Fruit fly (Drosophila melanogaster) whole organism: ENCODE measurements around the gene CG7300.

Source experiments
- CG8478 ChIP-seq: fragments of >200 bp; optimal IDR thresholded peaks from 2 replicates; lab custom pipeline; 2018; ENCODE audit warnings: inconsistent platforms
- Dll ChIP-seq: fragments of >200 bp; optimal IDR thresholded peaks from 2 replicates; lab custom pipeline; 2017
- EcR ChIP-seq, 2 experiments: fragments of >200 bp; optimal IDR thresholded peaks; 2 replicates each; lab custom pipeline; 2017; ENCODE audit warnings: missing biosample characterization in 2 of 2, missing genetic modification characterization in 2 of 2, missing genetic modification reagents in 2 of 2
- pan ChIP-seq: fragments of >200 bp; optimal IDR thresholded peaks from 2 replicates; lab custom pipeline; 2017
- psq ChIP-seq: fragments of >200 bp; optimal IDR thresholded peaks from 2 replicates; lab custom pipeline; 2017
- usp ChIP-seq: fragments of >200 bp; optimal IDR thresholded peaks from 2 replicates; lab custom pipeline; 2017; ENCODE audit warnings: missing biosample characterization, missing genetic modification characterization, mixed read lengths

CG7300 gene

DNA sequence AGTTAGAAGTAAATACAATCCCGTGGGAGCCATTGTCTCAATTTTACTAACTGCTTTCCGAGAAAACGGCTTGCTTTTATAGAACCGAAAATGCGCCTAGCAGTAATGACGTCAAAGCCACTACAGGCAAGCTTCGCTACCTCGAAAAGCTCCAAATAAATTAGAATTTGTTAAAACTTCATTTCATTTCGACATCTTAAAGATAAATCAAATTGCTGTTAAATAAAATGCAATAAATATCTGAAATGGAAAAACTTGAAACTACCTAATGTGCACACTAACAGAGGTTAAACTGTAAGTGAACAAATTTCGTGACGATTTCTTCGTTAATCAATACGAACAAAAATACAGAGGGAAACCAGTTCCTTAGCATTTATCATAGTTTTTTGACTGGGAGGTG lies at the start of gene CG7300:
CG7300 (minus strand) TSS at position 52 of the 400 bp plus-strand sequence.
- TF ChIP-seq CG8478 (lab: Kevin White, UChicago) (no peak), EcR (GFP tag; optimal IDR thresholded peaks at IDR 0.05; lab: Kevin White, UChicago) (no peak), usp (GFP tag; lab: Kevin White, UChicago) (no peak), pan (lab: Kevin White, UChicago) (no peak), psq (lab: Kevin White, UChicago) (no peak)

DNA sequence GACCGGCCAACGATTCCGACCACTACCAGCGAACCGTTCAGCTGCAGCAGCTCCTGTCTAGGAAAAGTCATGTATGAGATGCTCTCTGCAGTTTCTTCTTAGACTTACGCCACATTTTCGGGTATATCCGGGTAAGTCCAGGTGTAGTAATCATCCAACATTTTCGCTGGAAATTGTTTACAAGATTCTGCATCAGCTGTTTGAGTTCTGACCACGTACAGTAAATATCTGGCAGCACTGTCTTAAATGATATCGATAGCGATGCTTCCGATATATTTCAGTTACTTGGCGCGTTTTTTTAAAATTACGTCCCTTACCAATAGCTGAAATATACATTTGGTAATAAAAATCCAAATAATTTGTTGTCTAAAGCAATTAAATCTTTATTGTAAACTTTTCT lies 45.9 kb upstream of the CG7300 start, which contains the start of gene CG6729:
CG6729 (minus strand) TSS at position 222 of the 400 bp plus-strand sequence.
- TF ChIP-seq EcR (GFP tag; optimal IDR thresholded peaks at IDR 0.05; lab: Kevin White, UChicago): no peak
- TF ChIP-seq usp (GFP tag; lab: Kevin White, UChicago): no peak
- no peak for TF ChIP-seq Dll (lab: Kevin White, UChicago)
- TF ChIP-seq CG8478 (lab: Kevin White, UChicago): no peak
- TF ChIP-seq pan (lab: Kevin White, UChicago): no peak
- no peak for TF ChIP-seq psq (lab: Kevin White, UChicago)

DNA sequence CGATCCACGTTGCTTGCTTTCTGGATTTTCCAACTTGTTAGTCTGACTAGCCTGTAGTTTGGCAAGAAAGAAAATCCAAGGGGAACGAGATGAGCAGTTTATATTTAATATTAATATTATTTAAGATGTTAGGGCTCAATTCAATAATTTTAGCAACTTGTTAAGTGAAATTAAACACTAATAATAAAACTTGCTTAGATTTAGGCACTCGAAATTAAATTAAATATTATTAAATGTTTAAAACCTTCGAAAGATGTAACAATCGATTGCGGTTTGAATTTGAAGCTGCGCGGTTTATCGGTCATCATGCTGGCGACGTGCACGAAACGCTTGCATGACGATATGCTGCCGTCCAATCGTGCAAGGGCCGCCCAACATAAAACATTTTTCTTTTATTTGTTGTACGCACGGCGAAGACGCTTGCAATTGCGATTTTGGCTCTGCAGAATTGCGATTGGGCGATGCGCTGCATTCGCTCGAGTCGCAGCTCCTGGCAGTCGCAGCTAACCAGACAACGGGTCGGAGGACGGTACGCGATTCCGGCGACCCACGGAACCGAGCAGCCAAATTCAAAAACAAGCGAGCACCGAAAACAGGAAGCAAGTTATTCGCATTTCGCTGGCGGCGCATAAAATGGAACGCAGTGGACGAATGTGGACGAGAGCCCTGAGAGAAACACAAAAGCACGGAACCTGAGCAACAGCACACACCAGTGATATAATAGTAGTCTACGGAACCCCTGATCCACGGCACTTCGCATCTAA lies 39.3 kb upstream of the CG7300 start, which contains the start of the genes Vha16-5 and CG12299:
Vha16-5 (minus strand) TSS at position 51 of the 764 bp plus-strand sequence.
CG12299 (plus strand) TSS at position 353 of the 764 bp plus-strand sequence.
- TF ChIP-seq pan (lab: Kevin White, UChicago) (no peak), psq (lab: Kevin White, UChicago) (no peak), CG8478 (lab: Kevin White, UChicago) (no peak), Dll (lab: Kevin White, UChicago) (no peak), EcR (GFP tag; optimal IDR thresholded peaks at IDR 0.05; lab: Kevin White, UChicago) (no peak), usp (GFP tag; lab: Kevin White, UChicago) (no peak)

dm6 chr2L:10735923-10736322 lies 38.1 kb upstream of the CG7300 start, which contains the start of gene Nup107:
Gene Nup107, minus strand, starts transcription at chr2L:10736071.
- no peak for TF ChIP-seq CG8478 (lab: Kevin White, UChicago)
- TF ChIP-seq pan (lab: Kevin White, UChicago): no peak
- TF ChIP-seq Dll (lab: Kevin White, UChicago): no peak
- TF ChIP-seq usp (GFP tag; lab: Kevin White, UChicago): no peak

dm6 chr2L:10732343-10732808 lies 34.5 kb upstream of the CG7300 start, which contains the start of the genes EMC3 and Dpy-30L1:
Gene EMC3, minus strand, starts transcription at chr2L:10732423.
Gene Dpy-30L1, plus strand, starts transcription at chr2L:10732653.
- TF ChIP-seq psq (lab: Kevin White, UChicago) (no peak), pan (lab: Kevin White, UChicago) (no peak), EcR (GFP tag; optimal IDR thresholded peaks at IDR 0.05; lab: Kevin White, UChicago) (no peak), CG8478 (lab: Kevin White, UChicago) (no peak), usp (GFP tag; lab: Kevin White, UChicago) (no peak), Dll (lab: Kevin White, UChicago) (no peak)

DNA sequence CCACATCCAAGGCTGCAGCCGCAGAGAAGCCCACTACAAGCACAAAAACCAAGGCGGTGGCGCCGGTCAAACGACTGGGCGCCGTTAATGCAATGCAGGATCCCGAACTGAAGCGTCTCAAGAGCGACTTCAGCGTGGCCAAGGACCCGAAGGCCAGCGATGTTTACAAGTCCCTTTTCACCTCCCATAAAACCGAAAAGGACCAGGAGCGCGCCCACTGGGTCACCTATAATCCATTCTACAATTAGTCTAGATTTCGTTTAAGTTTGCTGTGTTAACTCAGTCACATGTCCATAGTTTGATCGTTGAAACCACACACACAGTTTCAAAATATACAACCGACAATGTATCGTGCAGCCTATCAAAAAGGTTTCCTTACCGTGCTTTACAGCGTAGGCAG lies 32.1 kb upstream of the CG7300 start, which contains the start of gene CG17118:
CG17118 (plus strand) TSS at position 301 of the 400 bp plus-strand sequence.
- TF ChIP-seq psq (lab: Kevin White, UChicago): no peak
- TF ChIP-seq EcR (GFP tag; optimal IDR thresholded peaks at IDR 0.05; lab: Kevin White, UChicago): no peak
- TF ChIP-seq CG8478 (lab: Kevin White, UChicago): no peak
- no peak for TF ChIP-seq pan (lab: Kevin White, UChicago)

DNA sequence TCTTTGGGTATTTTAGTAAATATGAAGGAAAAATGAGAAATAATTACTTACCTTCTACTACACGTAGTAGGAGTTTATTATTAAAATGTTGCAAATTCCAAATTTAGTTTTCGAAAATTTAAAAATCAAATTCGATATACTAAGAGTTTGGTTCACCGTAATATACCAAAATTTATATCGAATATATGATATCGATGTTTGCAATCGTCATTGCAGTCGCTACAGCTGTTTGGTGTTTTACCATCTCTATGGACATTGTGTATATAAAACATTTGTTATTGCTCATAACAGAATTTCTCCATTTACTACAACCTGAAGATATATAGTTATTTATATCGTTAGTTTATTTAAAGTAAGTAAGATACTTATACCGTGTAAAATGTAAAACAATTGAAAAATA lies 30.9 kb upstream of the CG7300 start, which contains the start of gene CG6443:
CG6443 (plus strand) TSS at position 228 of the 400 bp plus-strand sequence.
- TF ChIP-seq pan (lab: Kevin White, UChicago) (no peak), psq (lab: Kevin White, UChicago) (no peak), CG8478 (lab: Kevin White, UChicago) (no peak), Dll (lab: Kevin White, UChicago) (no peak), EcR (GFP tag; optimal IDR thresholded peaks at IDR 0.05; lab: Kevin White, UChicago) (no peak), usp (GFP tag; lab: Kevin White, UChicago) (no peak)

DNA sequence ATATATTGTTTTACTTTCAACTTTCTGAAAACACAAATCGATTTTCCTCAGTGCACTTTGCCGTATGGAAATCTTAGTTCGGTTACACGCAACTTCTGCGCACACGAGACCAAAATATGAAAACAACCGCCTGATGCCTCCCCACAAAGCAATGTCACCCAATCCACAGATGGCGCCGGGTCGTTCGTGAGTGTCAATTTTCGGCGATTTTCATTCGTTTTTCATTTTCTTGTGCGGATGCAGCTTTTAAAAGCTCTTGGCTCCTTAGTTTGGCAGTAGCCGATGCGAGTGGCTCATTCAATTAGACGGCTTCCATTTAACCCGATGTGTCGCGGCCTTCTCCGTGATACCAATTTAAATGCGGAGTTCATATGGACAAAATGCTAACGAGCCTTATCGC lies 26.1 kb upstream of the CG7300 start, which contains the start of gene CG6431:
CG6431 (plus strand) TSS at position 301 of the 400 bp plus-strand sequence.
- TF ChIP-seq EcR (GFP tag; optimal IDR thresholded peaks at IDR 0.05; lab: Kevin White, UChicago) (no peak), psq (lab: Kevin White, UChicago) (no peak), usp (GFP tag; lab: Kevin White, UChicago) (no peak), CG8478 (lab: Kevin White, UChicago) (no peak), Dll (lab: Kevin White, UChicago) (no peak), pan (lab: Kevin White, UChicago) (no peak)

dm6 chr2L:10721535-10721934 lies 23.7 kb upstream of the CG7300 start:
- TF ChIP-seq pan (lab: Kevin White, UChicago) (no peak), CG8478 (lab: Kevin White, UChicago) (no peak), Dll (lab: Kevin White, UChicago) (no peak), EcR (GFP tag; optimal IDR thresholded peaks at IDR 0.05; lab: Kevin White, UChicago) (no peak), psq (lab: Kevin White, UChicago) (no peak), usp (GFP tag; lab: Kevin White, UChicago) (no peak)

DNA sequence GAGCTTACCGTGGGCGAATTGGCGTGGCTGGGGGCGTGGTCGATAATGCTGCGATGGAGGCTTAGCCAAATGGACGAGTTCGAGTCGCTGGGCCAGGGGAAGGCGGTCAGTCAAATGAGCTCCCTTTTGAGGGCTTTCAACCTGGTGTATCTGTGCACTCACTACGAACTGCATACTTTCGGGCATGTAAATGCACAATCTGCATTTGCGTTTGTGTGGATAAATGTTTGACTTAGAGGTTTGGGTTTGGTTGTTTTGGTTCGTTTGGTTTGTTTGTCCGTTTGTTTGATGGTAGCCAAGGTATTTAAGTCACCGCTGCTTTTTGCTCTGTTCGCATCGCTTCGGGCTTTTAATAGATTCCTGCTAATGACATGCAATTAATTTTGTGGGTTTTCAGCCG lies 13.4 kb upstream of the CG7300 start:
- TF ChIP-seq CG8478 (lab: Kevin White, UChicago) (no peak), Dll (lab: Kevin White, UChicago) (no peak), psq (lab: Kevin White, UChicago) (no peak), pan (lab: Kevin White, UChicago) (no peak), EcR (GFP tag; optimal IDR thresholded peaks at IDR 0.05; lab: Kevin White, UChicago) (no peak), usp (GFP tag; lab: Kevin White, UChicago) (no peak)

- TF ChIP-seq psq (lab: Kevin White, UChicago): no peak
- no peak for TF ChIP-seq EcR (GFP tag; optimal IDR thresholded peaks at IDR 0.05; lab: Kevin White, UChicago)
- TF ChIP-seq usp (GFP tag; lab: Kevin White, UChicago): no peak
- no peak for TF ChIP-seq CG8478 (lab: Kevin White, UChicago)
- no peak for TF ChIP-seq pan (lab: Kevin White, UChicago)
- no peak for TF ChIP-seq Dll (lab: Kevin White, UChicago)
These were observed 11.5 kb upstream of the CG7300 start, which contains the start of gene Lip2 for dm6 chr2L:10709353-10709752. Gene Lip2, minus strand, starts transcription at chr2L:10709453.
